Fruit fly (Drosophila melanogaster): Measurements from ENCODE around the gene CG33777.

CG33777 gene

dm6 chr3L:4533941-4534340, 21.1 kb downstream of the CG33777 start (continued):
- TF ChIP-seq toy (GFP tag; IDR thresholded peaks at IDR 0.05): no peak
- no peak for TF ChIP-seq ERR (GFP tag; optimal IDR thresholded peaks at IDR 0.05)
- TF ChIP-seq pb (GFP tag; optimal IDR thresholded peaks at IDR 0.05): no peak
- no peak for TF ChIP-seq CG34224 (GFP tag; IDR thresholded peaks at IDR 0.05; ENCODE audit: partially characterized antibody)
- TF ChIP-seq MBD-R2 (GFP tag; IDR thresholded peaks at IDR 0.05): no peak
- peak; percentile 74 for TF ChIP-seq Awh (GFP tag; IDR thresholded peaks at IDR 0.05)
- TF ChIP-seq unpg (GFP tag; optimal IDR thresholded peaks at IDR 0.05): peak; percentile 53
- TF ChIP-seq CG7556 (GFP tag; optimal IDR thresholded peaks at IDR 0.05): no peak
- no peak for TF ChIP-seq klu (GFP tag; IDR thresholded peaks at IDR 0.05)
- no peak for TF ChIP-seq cwo (GFP tag; optimal IDR thresholded peaks at IDR 0.05)
- peak; percentile 69 for TF ChIP-seq CG2712 (tag; optimal IDR thresholded peaks at IDR 0.05)
- TF ChIP-seq odd (GFP tag; optimal IDR thresholded peaks at IDR 0.05): no peak
- peak; percentile 27 for TF ChIP-seq CG5180 (GFP tag; optimal IDR thresholded peaks at IDR 0.05)
- no peak for TF ChIP-seq Dp (GFP tag; optimal IDR thresholded peaks at IDR 0.05)
- TF ChIP-seq fru (optimal IDR thresholded peaks at IDR 0.05): no peak
- no peak for TF ChIP-seq emc (GFP tag; optimal IDR thresholded peaks at IDR 0.05)
- TF ChIP-seq Hand (GFP tag; optimal IDR thresholded peaks at IDR 0.05): no peak
- no peak for TF ChIP-seq CG11696 (GFP tag; IDR thresholded peaks at IDR 0.05)
- no peak for TF ChIP-seq pita (GFP tag; optimal IDR thresholded peaks at IDR 0.05)
- no peak for TF ChIP-seq CG9876 (GFP tag; optimal IDR thresholded peaks at IDR 0.05)
- TF ChIP-seq CG1647 (GFP tag; optimal IDR thresholded peaks at IDR 0.05): no peak
- no peak for TF ChIP-seq NC2α (GFP tag; optimal IDR thresholded peaks at IDR 0.05)
- TF ChIP-seq CG18764 (GFP tag; optimal IDR thresholded peaks at IDR 0.05): no peak
- TF ChIP-seq CG17385 (GFP tag; optimal IDR thresholded peaks at IDR 0.05): peak; percentile 5
- TF ChIP-seq NFAT (GFP tag; IDR thresholded peaks at IDR 0.05): no peak
- TF ChIP-seq dm (GFP tag; optimal IDR thresholded peaks at IDR 0.05): no peak
- peak; percentile 54; the same call in 2 of the 3 replicates for TF ChIP-seq CG17361 (GFP tag; IDR thresholded peaks at IDR 0.05)
- no peak for TF ChIP-seq CG8765 (GFP tag; IDR thresholded peaks at IDR 0.05)
- TF ChIP-seq exex (tag; optimal IDR thresholded peaks at IDR 0.05): no peak
- TF ChIP-seq Hmx (GFP tag; optimal IDR thresholded peaks at IDR 0.05): no peak
- TF ChIP-seq Mad (GFP tag; optimal IDR thresholded peaks at IDR 0.05): no peak
- TF ChIP-seq Xrp1 (GFP tag; IDR thresholded peaks at IDR 0.05): peak; percentile 37; the same call in 1 of the 2 replicates
- no peak for TF ChIP-seq CG2199 (GFP tag; IDR thresholded peaks at IDR 0.05)
- no peak for TF ChIP-seq CG1024 (GFP tag; IDR thresholded peaks at IDR 0.05)
- peak; percentile 2 for TF ChIP-seq Fer1 (GFP tag; optimal IDR thresholded peaks at IDR 0.05)
- TF ChIP-seq Sox100B (GFP tag; optimal IDR thresholded peaks at IDR 0.05): peak; percentile 68
- TF ChIP-seq Fer3 (tag; optimal IDR thresholded peaks at IDR 0.05): peak; percentile 23
- no peak for TF ChIP-seq az2 (GFP tag; optimal IDR thresholded peaks at IDR 0.05)
- TF ChIP-seq CG1603 (tag; optimal IDR thresholded peaks at IDR 0.05): peak; percentile 23
- peak; percentile 56 for TF ChIP-seq CG18262 (tag; optimal IDR thresholded peaks at IDR 0.05)
- TF ChIP-seq CG30431 (GFP tag; optimal IDR thresholded peaks at IDR 0.05): no peak
- TF ChIP-seq caup (GFP tag; optimal IDR thresholded peaks at IDR 0.05; ENCODE audit: severe bottlenecking): no peak
- TF ChIP-seq CG8924 (tag; optimal IDR thresholded peaks at IDR 0.05): peak; percentile 12
- no peak for TF ChIP-seq Dbx (GFP tag; IDR thresholded peaks at IDR 0.05)
- TF ChIP-seq gro (GFP tag; optimal IDR thresholded peaks at IDR 0.05): no peak
- no peak for TF ChIP-seq CG18011 (GFP tag; optimal IDR thresholded peaks at IDR 0.05)
- TF ChIP-seq wek (GFP tag; optimal IDR thresholded peaks at IDR 0.05): no peak
- no peak for TF ChIP-seq chn (GFP tag; optimal IDR thresholded peaks at IDR 0.05)
- peak; percentile 38 for TF ChIP-seq grau (tag; optimal IDR thresholded peaks at IDR 0.05)
- TF ChIP-seq CG10654 (GFP tag; optimal IDR thresholded peaks at IDR 0.05): no peak
- TF ChIP-seq Max (GFP tag; optimal IDR thresholded peaks at IDR 0.05): no peak
- no peak for TF ChIP-seq sr (GFP tag; IDR thresholded peaks at IDR 0.05)

Data from whole organism, embryonic.